Fruit fly (Drosophila melanogaster) Kc167 (cell line): Measurements from ENCODE around the gene CG43347.

Source experiments
- Myc ChIP-seq: fragments of >200 bp; optimal IDR thresholded peaks from 2 replicates; lab custom pipeline; 2017; ENCODE audit warnings: missing external identifiers
- Sin3A ChIP-seq: fragments of >200 bp; optimal IDR thresholded peaks from 2 replicates; lab custom pipeline; 2018; ENCODE audit warnings: missing external identifiers

dm6 chrX:10584461-10584860 is 35.5 kb downstream of the CG43347 start:
- TF ChIP-seq Sin3A (lab: Kevin White, UChicago) (no peak), Myc (lab: Kevin White, UChicago) (no peak)
